Fruit fly (Drosophila melanogaster) whole organism, prepupa: Measurements from ENCODE around the gene CG3149.

Source experiments
- CG10631 ChIP-seq: fragments of 200-800 bp; sonication (Bioruptor generic); optimal IDR thresholded peaks from 2 replicates; lab custom pipeline; 2016; ENCODE audit warnings: missing biosample characterization, missing genetic modification characterization
- CG10669 ChIP-seq: fragments of 200-800 bp; sonication (Bioruptor generic); optimal IDR thresholded peaks from 3 replicates; lab custom pipeline; 2018; ENCODE audit warnings: missing biosample characterization, mild to moderate bottlenecking, missing genetic modification characterization, moderate library complexity
- CG11294 ChIP-seq: fragments of 200-800 bp; sonication (Bioruptor generic); IDR thresholded peaks from 2 replicates; pipeline ENCODE4 v1.3.6; 2022; ENCODE audit warnings: missing biosample characterization, missing genetic modification characterization
- CG11762 ChIP-seq: fragments of 200-800 bp; sonication (Bioruptor generic); optimal IDR thresholded peaks from 3 replicates; lab custom pipeline; 2016; ENCODE audit warnings: missing biosample characterization, missing genetic modification characterization; ENCODE audit not compliant: insufficient read depth
- CG11902 ChIP-seq: fragments of 200-800 bp; sonication (Bioruptor generic); optimal IDR thresholded peaks from 3 replicates; lab custom pipeline; 2016; ENCODE audit warnings: missing biosample characterization, missing genetic modification characterization
- CG15336 ChIP-seq: fragments of 200-800 bp; sonication (Bioruptor generic); IDR thresholded peaks from 2 replicates; pipeline ENCODE4 v1.3.6; 2022; ENCODE audit warnings: missing biosample characterization, missing genetic modification characterization
- CG1621 ChIP-seq: fragments of 200-800 bp; sonication (Bioruptor generic); optimal IDR thresholded peaks from 3 replicates; lab custom pipeline; 2018; ENCODE audit warnings: missing biosample characterization, mild to moderate bottlenecking, missing genetic modification characterization
- CG3032 ChIP-seq: fragments of 200-800 bp; optimal IDR thresholded peaks from 2 replicates; lab custom pipeline; 2019; ENCODE audit warnings: missing biosample characterization, mild to moderate bottlenecking, missing genetic modification characterization, moderate library complexity
- CG31627 ChIP-seq: fragments of 200-800 bp; sonication (Bioruptor generic); optimal IDR thresholded peaks from 3 replicates; lab custom pipeline; 2016; ENCODE audit warnings: missing biosample characterization, missing genetic modification characterization
- CG32006 ChIP-seq: fragments of 200-800 bp; sonication (Bioruptor generic); optimal IDR thresholded peaks from 3 replicates; lab custom pipeline; 2017; ENCODE audit warnings: missing biosample characterization, mild to moderate bottlenecking, missing genetic modification characterization
- CG3919 ChIP-seq: fragments of 200-800 bp; sonication (Bioruptor generic); optimal IDR thresholded peaks from 3 replicates; lab custom pipeline; 2016; ENCODE audit warnings: missing biosample characterization, missing genetic modification characterization
- CG4318 ChIP-seq: fragments of 200-800 bp; sonication (Bioruptor generic); optimal IDR thresholded peaks from 3 replicates; lab custom pipeline; 2017; ENCODE audit warnings: missing biosample characterization, mild to moderate bottlenecking, missing genetic modification characterization
- CG6276 ChIP-seq: fragments of 200-800 bp; sonication (Bioruptor generic); optimal IDR thresholded peaks from 2 replicates; lab custom pipeline; 2017; ENCODE audit warnings: missing biosample characterization, mild to moderate bottlenecking, missing genetic modification characterization
- CG6792 ChIP-seq: fragments of 200-800 bp; sonication (Bioruptor generic); optimal IDR thresholded peaks from 3 replicates; lab custom pipeline; 2016; ENCODE audit warnings: missing biosample characterization, missing genetic modification characterization
- CG6808 ChIP-seq: fragments of 200-800 bp; sonication (Bioruptor generic); optimal IDR thresholded peaks from 3 replicates; lab custom pipeline; 2017; ENCODE audit warnings: missing biosample characterization, missing genetic modification characterization, mild to moderate bottlenecking, moderate library complexity, missing genetic modification reagents
- CG6854 ChIP-seq: fragments of 200-800 bp; sonication (Bioruptor generic); optimal IDR thresholded peaks from 2 replicates; lab custom pipeline; 2017; ENCODE audit warnings: missing biosample characterization, mild to moderate bottlenecking, missing genetic modification characterization
- CG7368 ChIP-seq: fragments of 200-800 bp; sonication (Bioruptor generic); optimal IDR thresholded peaks from 3 replicates; lab custom pipeline; 2016; ENCODE audit warnings: missing biosample characterization, missing genetic modification characterization
- Eip78C ChIP-seq: fragments of 200-800 bp; sonication (Bioruptor generic); peaks from one replicate; lab custom pipeline; 2016; ENCODE audit warnings: missing biosample characterization, missing genetic modification characterization
- Eip93F ChIP-seq: fragments of 200-800 bp; sonication (Bioruptor generic); optimal IDR thresholded peaks from 2 replicates; lab custom pipeline; 2016; ENCODE audit warnings: missing biosample characterization, mild to moderate bottlenecking, missing genetic modification characterization
- Ets96B ChIP-seq: fragments of 200-800 bp; optimal IDR thresholded peaks from 2 replicates; lab custom pipeline; 2019; ENCODE audit warnings: missing biosample characterization, mild to moderate bottlenecking, missing genetic modification characterization, moderate library complexity
- Gug ChIP-seq: fragments of 200-800 bp; sonication (Bioruptor generic); IDR thresholded peaks from 2 replicates; pipeline ENCODE4 v1.3.6; 2022; ENCODE audit warnings: missing biosample characterization, missing genetic modification characterization
- Hr38 ChIP-seq: sonication (Bioruptor generic); optimal IDR thresholded peaks from 2 replicates; lab custom pipeline; 2016; ENCODE audit warnings: missing biosample characterization, missing genetic modification characterization
- Hr39 ChIP-seq: fragments of 200-800 bp; sonication (Bioruptor generic); optimal IDR thresholded peaks from 2 replicates; lab custom pipeline; 2016; ENCODE audit warnings: missing biosample characterization, missing genetic modification characterization
- Hr4 ChIP-seq: fragments of 200-800 bp; sonication (Bioruptor generic); optimal IDR thresholded peaks from 3 replicates; lab custom pipeline; 2016; ENCODE audit warnings: missing biosample characterization, missing genetic modification characterization
- Lpt ChIP-seq: fragments of 200-800 bp; sonication (Bioruptor generic); optimal IDR thresholded peaks from 3 replicates; lab custom pipeline; 2016; ENCODE audit warnings: missing biosample characterization, missing genetic modification characterization
- OdsH ChIP-seq: fragments of 200-800 bp; sonication (Bioruptor generic); optimal IDR thresholded peaks from 3 replicates; lab custom pipeline; 2016; ENCODE audit warnings: missing biosample characterization, missing genetic modification characterization
- Sox102F ChIP-seq: fragments of 200-800 bp; sonication (Bioruptor generic); optimal IDR thresholded peaks from 2 replicates; lab custom pipeline; 2016; ENCODE audit warnings: missing biosample characterization, mild to moderate bottlenecking, missing genetic modification characterization
- Sox14 ChIP-seq: fragments of 200-800 bp; sonication (Bioruptor generic); optimal IDR thresholded peaks from 3 replicates; lab custom pipeline; 2016; ENCODE audit warnings: missing biosample characterization, missing genetic modification characterization
- acj6 ChIP-seq: fragments of 200-800 bp; sonication (Bioruptor generic); optimal IDR thresholded peaks from 3 replicates; lab custom pipeline; 2016; ENCODE audit warnings: missing biosample characterization, missing genetic modification characterization
- cyc ChIP-seq: fragments of 200-800 bp; sonication (Bioruptor generic); optimal IDR thresholded peaks from 3 replicates; lab custom pipeline; 2016; ENCODE audit warnings: missing biosample characterization, missing genetic modification characterization
- dac ChIP-seq: fragments of 200-800 bp; sonication (Bioruptor generic); optimal IDR thresholded peaks from 2 replicates; lab custom pipeline; 2017; ENCODE audit warnings: missing biosample characterization, mild to moderate bottlenecking, missing genetic modification characterization
- esn ChIP-seq: fragments of 200-800 bp; sonication (Bioruptor generic); optimal IDR thresholded peaks from 2 replicates; lab custom pipeline; 2016; ENCODE audit warnings: missing biosample characterization, mild to moderate bottlenecking, missing genetic modification characterization, moderate library complexity
- fd59A ChIP-seq: fragments of 200-800 bp; sonication (Bioruptor generic); optimal IDR thresholded peaks from 2 replicates; lab custom pipeline; 2017; ENCODE audit warnings: missing biosample characterization, mild to moderate bottlenecking, missing genetic modification characterization, missing genetic modification reagents
- fkh ChIP-seq: fragments of 200-800 bp; sonication (Bioruptor generic); optimal IDR thresholded peaks from 3 replicates; lab custom pipeline; 2017; ENCODE audit warnings: missing biosample characterization, mild to moderate bottlenecking, missing genetic modification characterization, moderate library complexity
- lz ChIP-seq: fragments of 200-800 bp; sonication (Bioruptor generic); optimal IDR thresholded peaks from 3 replicates; lab custom pipeline; 2016; ENCODE audit warnings: missing biosample characterization, missing genetic modification characterization
- net ChIP-seq: fragments of 200-800 bp; sonication (Bioruptor generic); optimal IDR thresholded peaks from 3 replicates; lab custom pipeline; 2016; ENCODE audit warnings: missing biosample characterization, missing genetic modification characterization
- pdm3 ChIP-seq: fragments of 200-800 bp; sonication (Bioruptor generic); optimal IDR thresholded peaks from 3 replicates; lab custom pipeline; 2016; ENCODE audit warnings: missing biosample characterization, missing genetic modification characterization
- salr ChIP-seq, 2 experiments: fragments of 200-800 bp; sonication (Bioruptor generic); optimal IDR thresholded peaks; 3 replicates each; lab custom pipeline; 2016 to 2018; ENCODE audit warnings: missing biosample characterization in 2 of 2, missing genetic modification characterization in 2 of 2, mild to moderate bottlenecking in 1 of 2
- spab ChIP-seq: fragments of 200-800 bp; sonication (Bioruptor generic); optimal IDR thresholded peaks from 2 replicates; lab custom pipeline; 2017; ENCODE audit warnings: missing biosample characterization, mild to moderate bottlenecking, missing genetic modification characterization, missing genetic modification reagents
- ss ChIP-seq, 2 experiments: fragments of 200-800 bp; sonication (Bioruptor generic); optimal IDR thresholded peaks; 2 replicates in 1 of 2; 3 replicates in 1 of 2; lab custom pipeline; 2017 to 2018; ENCODE audit warnings: mild to moderate bottlenecking in 2 of 2, missing biosample characterization in 2 of 2, missing genetic modification characterization in 2 of 2, moderate library complexity in 1 of 2
- svp ChIP-seq: fragments of 200-800 bp; sonication (Bioruptor generic); peaks from one replicate; lab custom pipeline; 2016; ENCODE audit warnings: missing biosample characterization, missing genetic modification characterization
- topi ChIP-seq: fragments of 200-800 bp; sonication (Bioruptor generic); optimal IDR thresholded peaks from 3 replicates; lab custom pipeline; 2016; ENCODE audit warnings: missing biosample characterization, missing genetic modification characterization
- vri ChIP-seq: fragments of 200-800 bp; sonication (Bioruptor generic); optimal IDR thresholded peaks from 3 replicates; lab custom pipeline; 2016; ENCODE audit warnings: missing biosample characterization, mild to moderate bottlenecking, missing genetic modification characterization

The CG3149 gene

dm6 chrX:5679079-5679932 is 15.7 kb downstream of the CG3149 start (continued):
- TF ChIP-seq Hr4 (GFP tag; lab: Kevin White, UChicago) (no peak), CG11762 (peak; percentile 53), Sox14 (peak; percentile 73), CG31627 (GFP tag; lab: Kevin White, UChicago) (peak; percentile 84), ss (GFP tag; optimal IDR thresholded peaks at IDR 0.05; lab: Kevin White, UChicago) (peak; percentile 10 to 55), CG3032 (peak; percentile 52), Gug (GFP tag; lab: Robert Waterston, UW) (no peak), CG10631 (GFP tag; lab: Kevin White, UChicago) (no peak), dac (GFP tag; lab: Kevin White, UChicago) (peak; percentile 29), CG15336 (GFP tag; lab: Robert Waterston, UW) (peak; percentile 31; the same call in 1 of the 2 replicates), salr (GFP tag; optimal IDR thresholded peaks at IDR 0.05; lab: Kevin White, UChicago) (peak in 1 of 2 experiments; percentile 15), spab (GFP tag; lab: Kevin White, UChicago) (peak; percentile 58), CG4318 (GFP tag; lab: Kevin White, UChicago) (no peak), Ets96B (tag; lab: Kevin White, UChicago) (peak; percentile 49), svp (GFP tag; lab: Kevin White, UChicago) (no peak), lz (GFP tag; lab: Kevin White, UChicago) (peak; percentile 83)

dm6 chrX:5678178-5678470 is 16.9 kb downstream of the CG3149 start:
- TF ChIP-seq CG11902, result no peak
- peak; percentile 68 for TF ChIP-seq fkh (GFP tag; lab: Kevin White, UChicago)

- TF ChIP-seq CG11902 (no peak), fkh (GFP tag; lab: Kevin White, UChicago) (peak; percentile 98), salr (GFP tag; optimal IDR thresholded peaks at IDR 0.05; lab: Kevin White, UChicago) (no peak), CG3032 (peak; percentile 17), CG4318 (GFP tag; lab: Kevin White, UChicago) (no peak), Lpt (GFP tag; lab: Kevin White, UChicago) (no peak), OdsH (GFP tag; lab: Kevin White, UChicago) (peak; percentile 12), Eip78C (peak; percentile 67), Ets96B (tag; lab: Kevin White, UChicago) (peak; percentile 1), Sox14 (peak; percentile 8), CG6808 (GFP tag; lab: Kevin White, UChicago) (peak; percentile 4), CG11294 (GFP tag; lab: Robert Waterston, UW) (no peak), Eip93F (no peak), CG11762 (no peak), CG32006 (GFP tag; lab: Kevin White, UChicago) (no peak), CG6276 (GFP tag; lab: Kevin White, UChicago) (no peak), acj6 (GFP tag; lab: Kevin White, UChicago) (no peak), fd59A (GFP tag; lab: Kevin White, UChicago) (no peak), CG10631 (GFP tag; lab: Kevin White, UChicago) (no peak), CG15336 (GFP tag; lab: Robert Waterston, UW) (0 out of 2 replicates have a peak, but pooled peaks have one; percentile 12), spab (GFP tag; lab: Kevin White, UChicago) (no peak), CG6792 (GFP tag; lab: Kevin White, UChicago) (peak; percentile 12), vri (GFP tag; lab: Kevin White, UChicago) (peak; percentile 53), topi (peak; percentile 17), esn (peak; percentile 45), pdm3 (GFP tag; lab: Kevin White, UChicago) (peak; percentile 42), net (GFP tag; lab: Kevin White, UChicago) (peak; percentile 8), CG10669 (GFP tag; lab: Kevin White, UChicago) (peak; percentile 34), Sox102F (GFP tag; lab: Kevin White, UChicago) (peak; percentile 42), cyc (GFP tag; lab: Kevin White, UChicago) (peak; percentile 14), CG3919 (peak; percentile 5), Hr38 (GFP tag; lab: Kevin White, UChicago) (no peak), CG6854 (GFP tag; lab: Kevin White, UChicago) (peak; percentile 53), CG7368 (GFP tag; lab: Kevin White, UChicago) (peak; percentile 34), CG1621 (no peak), Hr39 (GFP tag; lab: Kevin White, UChicago) (no peak), lz (GFP tag; lab: Kevin White, UChicago) (peak; percentile 13)
Measured at dm6 chrX:5677400-5678177, 17.4 kb downstream of the CG3149 start.
